Worm (Caenorhabditis elegans): Measurements from ENCODE around the gene sru-3.

DNA sequence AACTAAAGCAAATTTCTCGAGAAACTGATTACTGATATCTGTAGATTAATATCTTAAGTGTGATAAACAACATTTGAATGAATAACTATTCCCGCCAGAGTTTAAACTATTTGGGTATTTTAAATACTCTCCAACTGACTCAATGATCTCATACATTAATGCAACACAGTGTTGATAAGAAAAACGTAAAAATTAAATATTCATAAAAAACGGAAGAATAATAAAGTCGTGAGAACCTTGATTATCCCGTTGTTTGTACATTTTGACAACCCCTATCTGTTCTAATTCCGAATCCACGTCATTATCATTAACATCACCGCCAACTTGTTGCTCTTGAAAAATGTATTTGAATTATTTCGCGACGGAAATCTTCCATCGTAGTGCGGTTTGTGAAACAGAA is 33.2 kb downstream of the sru-3 start, which contains the start of gene elo-7:
- no peak for TF ChIP-seq lsy-12 (tag; optimal IDR thresholded peaks at IDR 0.05)
- TF ChIP-seq snpc-4 (tag; optimal IDR thresholded peaks at IDR 0.05), result no peak
- no peak for TF ChIP-seq R02D3.7 (tag; optimal IDR thresholded peaks at IDR 0.05)
- TF ChIP-seq nhr-25 (tag; optimal IDR thresholded peaks at IDR 0.05), result no peak
- no peak for TF ChIP-seq elt-2 (tag; optimal IDR thresholded peaks at IDR 0.05)
- no peak for TF ChIP-seq tbx-2 (tag; optimal IDR thresholded peaks at IDR 0.05)
- TF ChIP-seq egl-27 (tag; optimal IDR thresholded peaks at IDR 0.05), result no peak
- no peak for TF ChIP-seq nhr-67 (tag; optimal IDR thresholded peaks at IDR 0.05)
- no peak for TF ChIP-seq zag-1 (tag; optimal IDR thresholded peaks at IDR 0.05)
- TF ChIP-seq ZK546.5 (tag; optimal IDR thresholded peaks at IDR 0.05), result no peak
